Worm (Caenorhabditis elegans): ENCODE data around the gene F13H10.5.
"Not testable (repeated sequence)": the region's sequence is repeated elsewhere in the genome, so short reads cannot be mapped to it uniquely, and the experiment has no call there.

Gene F13H10.5

DNA sequence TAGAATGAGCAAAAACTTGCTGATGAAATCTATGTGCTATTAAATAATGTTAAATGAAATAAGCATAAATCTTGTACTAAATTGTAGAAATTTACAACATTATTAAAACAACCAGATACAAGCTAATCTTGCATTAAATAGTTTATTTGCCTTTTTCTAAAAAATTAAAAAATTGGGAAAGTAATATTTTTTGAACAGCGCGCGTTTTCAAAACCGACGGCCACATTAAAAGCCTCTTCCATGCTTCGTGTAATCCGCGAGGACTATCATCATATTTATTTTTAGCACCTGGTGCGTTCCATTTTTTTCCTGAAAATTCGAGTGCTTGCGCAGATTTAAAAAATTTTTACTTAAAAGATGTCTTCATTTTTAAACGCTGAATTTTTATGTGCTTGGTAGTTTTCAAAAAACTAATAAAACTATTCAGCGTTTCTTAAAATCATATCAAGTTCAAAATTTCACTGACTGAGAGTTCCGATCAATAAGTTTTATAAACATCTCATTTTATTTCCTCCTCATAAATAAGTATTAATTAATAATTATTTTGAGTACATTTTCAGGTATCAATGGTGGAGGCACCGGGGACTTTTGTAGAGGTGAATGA, 3.4 kb upstream of the F13H10.5 start, which contains the start of gene Y43E12A.3:
Y43E12A.3 (plus strand) TSS at position 554 of the 604 bp plus-strand sequence.
- not testable (repeated sequence) for TF ChIP-seq med-1 (GFP tag; optimal IDR thresholded peaks at IDR 0.05; ENCODE audit: insufficient read depth); cog-1 (tag; optimal IDR thresholded peaks at IDR 0.05); ztf-23 (GFP tag; IDR thresholded peaks at IDR 0.05)

ce11 chrIV:11001614-11002013, 10.8 kb downstream of the F13H10.5 start, which contains the start of gene F13H10.9:
Gene F13H10.9, plus strand, starts transcription at chrIV:11001914.
- TF ChIP-seq ref-1 (GFP tag; conservative IDR thresholded peaks at IDR 0.05) = no peak
- TF ChIP-seq flt-1 (GFP tag; IDR thresholded peaks at IDR 0.05) = no peak
- no peak for TF ChIP-seq ztf-29 (GFP tag; IDR thresholded peaks at IDR 0.05)
- no peak for TF ChIP-seq T22C8.4 (GFP tag; IDR thresholded peaks at IDR 0.05)
- no peak for TF ChIP-seq ztf-23 (GFP tag; IDR thresholded peaks at IDR 0.05)
- no peak for TF ChIP-seq cog-1 (tag; optimal IDR thresholded peaks at IDR 0.05)

DNA sequence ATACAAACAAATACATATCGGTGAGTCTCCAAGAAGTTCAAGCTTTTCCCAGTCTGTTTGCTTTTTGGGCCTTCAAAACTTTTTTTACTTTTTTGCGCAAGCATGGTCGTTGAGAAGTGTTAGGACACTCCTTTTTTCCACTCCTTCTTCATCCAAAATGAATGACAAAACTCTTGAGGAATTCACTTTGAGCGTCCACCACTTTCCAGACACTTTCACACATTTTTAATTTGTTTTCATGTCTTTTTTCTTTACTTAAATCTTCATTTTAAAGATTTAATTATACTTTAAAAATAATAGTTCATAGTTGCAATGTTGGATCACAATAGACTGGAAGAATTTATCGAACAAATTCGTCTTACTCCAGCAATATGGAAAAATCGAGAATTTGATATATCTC, 13.5 kb downstream of the F13H10.5 start, which contains the start of gene F13H10.1:
F13H10.1 (plus strand) TSS at position 301 of the 400 bp plus-strand sequence.
- no peak for TF ChIP-seq flt-1 (GFP tag; IDR thresholded peaks at IDR 0.05)
- no peak for TF ChIP-seq tab-1 (GFP tag; IDR thresholded peaks at IDR 0.05)

DNA sequence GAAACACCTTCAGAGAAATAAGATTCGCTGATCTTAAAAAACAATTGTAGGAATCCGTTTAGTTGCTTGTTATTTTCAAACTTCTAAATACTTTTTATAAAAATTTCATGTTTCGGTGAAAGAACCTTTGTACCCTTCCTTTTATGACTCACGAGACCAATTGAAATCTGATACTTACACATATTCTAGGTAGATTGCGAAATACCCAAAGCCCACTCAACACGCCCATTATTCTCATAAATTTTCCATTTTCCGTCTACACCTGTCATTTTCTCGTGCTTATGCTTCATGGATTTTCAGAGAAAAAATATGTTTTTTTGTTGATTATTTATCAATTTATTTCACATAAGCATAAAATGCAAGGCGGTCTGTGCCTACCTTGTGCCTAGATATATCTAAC, 15.6 kb downstream of the F13H10.5 start:
- TF ChIP-seq flt-1 (GFP tag; IDR thresholded peaks at IDR 0.05) (no peak), ztf-23 (GFP tag; IDR thresholded peaks at IDR 0.05) (no peak)

- TF ChIP-seq klf-2 (GFP tag; conservative IDR thresholded peaks at IDR 0.05) (no peak), flt-1 (GFP tag; IDR thresholded peaks at IDR 0.05) (no peak), tab-1 (GFP tag; IDR thresholded peaks at IDR 0.05) (no peak), cog-1 (tag; optimal IDR thresholded peaks at IDR 0.05) (no peak), T22C8.4 (GFP tag; IDR thresholded peaks at IDR 0.05) (no peak), ztf-23 (GFP tag; IDR thresholded peaks at IDR 0.05) (no peak)
Measured at ce11 chrIV:11006868-11007267, 16.1 kb downstream of the F13H10.5 start.

ce11 chrIV:11008255-11008654, 17.5 kb downstream of the F13H10.5 start:
- TF ChIP-seq cog-1 (tag; optimal IDR thresholded peaks at IDR 0.05) = no peak
- TF ChIP-seq T22C8.4 (GFP tag; IDR thresholded peaks at IDR 0.05) = no peak
- no peak for TF ChIP-seq ref-1 (GFP tag; conservative IDR thresholded peaks at IDR 0.05)
- TF ChIP-seq tab-1 (GFP tag; IDR thresholded peaks at IDR 0.05) = no peak
- no peak for TF ChIP-seq ztf-29 (GFP tag; IDR thresholded peaks at IDR 0.05)
- no peak for TF ChIP-seq med-1 (GFP tag; optimal IDR thresholded peaks at IDR 0.05; ENCODE audit: insufficient read depth)
- TF ChIP-seq ztf-23 (GFP tag; IDR thresholded peaks at IDR 0.05) = no peak
- TF ChIP-seq klf-2 (GFP tag; conservative IDR thresholded peaks at IDR 0.05) = no peak
- TF ChIP-seq flt-1 (GFP tag; IDR thresholded peaks at IDR 0.05) = no peak

- TF ChIP-seq med-1 (GFP tag; optimal IDR thresholded peaks at IDR 0.05; ENCODE audit: insufficient read depth) (no peak), ztf-23 (GFP tag; IDR thresholded peaks at IDR 0.05) (no peak), tab-1 (GFP tag; IDR thresholded peaks at IDR 0.05) (no peak), klf-2 (GFP tag; conservative IDR thresholded peaks at IDR 0.05) (no peak), ztf-29 (GFP tag; IDR thresholded peaks at IDR 0.05) (no peak), T22C8.4 (GFP tag; IDR thresholded peaks at IDR 0.05) (no peak), cog-1 (tag; optimal IDR thresholded peaks at IDR 0.05) (no peak), ref-1 (GFP tag; conservative IDR thresholded peaks at IDR 0.05) (no peak), flt-1 (GFP tag; IDR thresholded peaks at IDR 0.05) (no peak)
Measured at ce11 chrIV:11008996-11009395, 18.2 kb downstream of the F13H10.5 start, which contains the start of gene F13H10.6. Gene F13H10.6, plus strand, starts transcription at chrIV:11009296.

- TF ChIP-seq med-1 (GFP tag; optimal IDR thresholded peaks at IDR 0.05; ENCODE audit: insufficient read depth) = no peak
- TF ChIP-seq flt-1 (GFP tag; IDR thresholded peaks at IDR 0.05) = no peak
- TF ChIP-seq ref-1 (GFP tag; conservative IDR thresholded peaks at IDR 0.05) = no peak
- TF ChIP-seq ztf-23 (GFP tag; IDR thresholded peaks at IDR 0.05) = no peak
- no peak for TF ChIP-seq ztf-29 (GFP tag; IDR thresholded peaks at IDR 0.05)
- no peak for TF ChIP-seq T22C8.4 (GFP tag; IDR thresholded peaks at IDR 0.05)
- TF ChIP-seq cog-1 (tag; optimal IDR thresholded peaks at IDR 0.05) = no peak
- TF ChIP-seq tab-1 (GFP tag; IDR thresholded peaks at IDR 0.05) = no peak
- TF ChIP-seq klf-2 (GFP tag; conservative IDR thresholded peaks at IDR 0.05) = no peak
Measured at ce11 chrIV:11009928-11010327, 19.1 kb downstream of the F13H10.5 start.

ce11 chrIV:11011920-11012319, 21.1 kb downstream of the F13H10.5 start, which contains the start of gene ndx-9:
Gene ndx-9, minus strand, starts transcription at chrIV:11012020.
- TF ChIP-seq flt-1 (GFP tag; IDR thresholded peaks at IDR 0.05) (no peak), ztf-23 (GFP tag; IDR thresholded peaks at IDR 0.05) (no peak), ztf-29 (GFP tag; IDR thresholded peaks at IDR 0.05) (no peak), klf-2 (GFP tag; conservative IDR thresholded peaks at IDR 0.05) (no peak), cog-1 (tag; optimal IDR thresholded peaks at IDR 0.05) (no peak), med-1 (GFP tag; optimal IDR thresholded peaks at IDR 0.05; ENCODE audit: insufficient read depth) (no peak), tab-1 (GFP tag; IDR thresholded peaks at IDR 0.05) (no peak), T22C8.4 (GFP tag; IDR thresholded peaks at IDR 0.05) (no peak), ref-1 (GFP tag; conservative IDR thresholded peaks at IDR 0.05) (no peak)

ce11 chrIV:11015881-11016280, 25.1 kb downstream of the F13H10.5 start, which contains the start of gene F13H10.3:
Gene F13H10.3, minus strand, starts transcription at chrIV:11015953.
- TF ChIP-seq tab-1 (GFP tag; IDR thresholded peaks at IDR 0.05) (no peak), ref-1 (GFP tag; conservative IDR thresholded peaks at IDR 0.05) (no peak), med-1 (GFP tag; optimal IDR thresholded peaks at IDR 0.05; ENCODE audit: insufficient read depth) (no peak), cog-1 (tag; optimal IDR thresholded peaks at IDR 0.05) (no peak), ztf-29 (GFP tag; IDR thresholded peaks at IDR 0.05) (no peak), flt-1 (GFP tag; IDR thresholded peaks at IDR 0.05) (no peak), ztf-23 (GFP tag; IDR thresholded peaks at IDR 0.05) (no peak), klf-2 (GFP tag; conservative IDR thresholded peaks at IDR 0.05) (no peak), T22C8.4 (GFP tag; IDR thresholded peaks at IDR 0.05) (no peak)
